Fruit fly (Drosophila melanogaster) whole organism, embryonic: Measurements from ENCODE around the gene CG16985.

ENCODE experiments used
- Adf1 ChIP-seq: fragments of 200-800 bp; sonication (Bioruptor generic); IDR thresholded peaks from 2 replicates; pipeline ENCODE4 v1.3.6; 2022; ENCODE audit warnings: missing biosample characterization, missing genetic modification characterization
- CG10543 ChIP-seq: fragments of 200-800 bp; sonication (Bioruptor generic); optimal IDR thresholded peaks from 3 replicates; lab custom pipeline; 2017; ENCODE audit warnings: missing biosample characterization, mild to moderate bottlenecking, missing genetic modification characterization, moderate library complexity
- CG10654 ChIP-seq: fragments of 200-800 bp; sonication (Bioruptor generic); optimal IDR thresholded peaks from 2 replicates; lab custom pipeline; 2016; ENCODE audit warnings: missing biosample characterization, missing genetic modification characterization
- CG10959 ChIP-seq: fragments of 200-800 bp; sonication (Bioruptor generic); IDR thresholded peaks from 2 replicates; pipeline ENCODE4 v1.3.6; 2022; ENCODE audit warnings: missing biosample characterization, missing genetic modification characterization
- CG11456 ChIP-seq: fragments of 200-800 bp; sonication (Bioruptor generic); IDR thresholded peaks from 3 replicates; pipeline ENCODE4 v1.3.6; 2022; ENCODE audit warnings: missing biosample characterization, missing genetic modification characterization
- CG12219 ChIP-seq: fragments of 200-800 bp; sonication (Bioruptor generic); optimal IDR thresholded peaks from 3 replicates; lab custom pipeline; 2018; ENCODE audit warnings: missing biosample characterization, mild to moderate bottlenecking, missing genetic modification characterization
- CG14050 ChIP-seq: fragments of 200-800 bp; sonication (Bioruptor generic); IDR thresholded peaks from 3 replicates; pipeline ENCODE4 v1.3.6; 2022; ENCODE audit warnings: missing biosample characterization, missing genetic modification characterization
- CG1832 ChIP-seq: fragments of 200-800 bp; sonication (Bioruptor generic); optimal IDR thresholded peaks from 2 replicates; lab custom pipeline; 2017; ENCODE audit warnings: missing biosample characterization, mild to moderate bottlenecking, missing genetic modification characterization, inconsistent platforms
- CG2116 ChIP-seq: fragments of 200-800 bp; sonication (Bioruptor generic); optimal IDR thresholded peaks from 3 replicates; lab custom pipeline; 2018; ENCODE audit warnings: missing biosample characterization, mild to moderate bottlenecking, missing genetic modification characterization
- CG3065 ChIP-seq: fragments of 200-800 bp; sonication (Bioruptor generic); optimal IDR thresholded peaks from 2 replicates; lab custom pipeline; 2016; ENCODE audit warnings: missing biosample characterization, missing genetic modification characterization
- CG3407 ChIP-seq: fragments of 200-800 bp; sonication (Bioruptor generic); optimal IDR thresholded peaks from 2 replicates; lab custom pipeline; 2018; ENCODE audit warnings: missing biosample characterization, mild to moderate bottlenecking, missing genetic modification characterization
- CG34224 ChIP-seq: fragments of 200-800 bp; sonication (Bioruptor generic); IDR thresholded peaks from 3 replicates; pipeline ENCODE4 v1.3.6; 2022; ENCODE audit warnings: missing biosample characterization, missing genetic modification characterization; ENCODE audit not compliant: partially characterized antibody
- CG43689 ChIP-seq: fragments of 200-800 bp; sonication (Bioruptor generic); IDR thresholded peaks from 2 replicates; pipeline ENCODE4 v1.3.6; 2022; ENCODE audit warnings: missing biosample characterization, missing genetic modification characterization
- CG5180 ChIP-seq: fragments of 200-800 bp; sonication (Bioruptor generic); optimal IDR thresholded peaks from 3 replicates; lab custom pipeline; 2017; ENCODE audit warnings: missing biosample characterization, missing genetic modification characterization, mild to moderate bottlenecking, moderate library complexity, missing genetic modification reagents
- CG6854 ChIP-seq: fragments of 200-800 bp; sonication (Bioruptor generic); optimal IDR thresholded peaks from 3 replicates; lab custom pipeline; 2017; ENCODE audit warnings: missing biosample characterization, mild to moderate bottlenecking, missing genetic modification characterization
- CG7786 ChIP-seq: fragments of 200-800 bp; sonication (Bioruptor generic); optimal IDR thresholded peaks from 2 replicates; lab custom pipeline; 2016; ENCODE audit warnings: missing biosample characterization, missing genetic modification characterization
- CG7928 ChIP-seq: fragments of 200-800 bp; sonication (Bioruptor generic); optimal IDR thresholded peaks from 2 replicates; lab custom pipeline; 2017; ENCODE audit warnings: missing biosample characterization, mild to moderate bottlenecking, missing genetic modification characterization
- CG8765 ChIP-seq: fragments of 200-800 bp; sonication (Bioruptor generic); IDR thresholded peaks from 2 replicates; pipeline ENCODE4 v1.3.6; 2022; ENCODE audit warnings: missing biosample characterization, missing genetic modification characterization
- Dip3 ChIP-seq: fragments of 200-800 bp; sonication (Bioruptor generic); optimal IDR thresholded peaks from 3 replicates; lab custom pipeline; 2016; ENCODE audit warnings: missing biosample characterization, missing genetic modification characterization
- Doc2 ChIP-seq: fragments of 200-800 bp; sonication (Bioruptor generic); IDR thresholded peaks from 2 replicates; pipeline ENCODE4 v1.3.6; 2022; ENCODE audit warnings: missing biosample characterization, missing genetic modification characterization
- Hand ChIP-seq: fragments of 200-800 bp; sonication (Bioruptor generic); optimal IDR thresholded peaks from 2 replicates; lab custom pipeline; 2017; ENCODE audit warnings: mild to moderate bottlenecking, missing biosample characterization, missing genetic modification reagents, missing genetic modification characterization
- Hmr ChIP-seq: fragments of 200-800 bp; sonication (Bioruptor generic); optimal IDR thresholded peaks from 3 replicates; lab custom pipeline; 2017; ENCODE audit warnings: mild to moderate bottlenecking, missing biosample characterization, missing genetic modification reagents, missing genetic modification characterization
- Hr3 ChIP-seq: fragments of 200-800 bp; sonication (Bioruptor generic); optimal IDR thresholded peaks from 3 replicates; lab custom pipeline; 2016; ENCODE audit warnings: missing biosample characterization, missing genetic modification characterization
- Hr78 ChIP-seq, 2 experiments: fragments of 200-800 bp in 1 of 2; fragments of >200 bp in 1 of 2; sonication (Bioruptor generic) in 1 of 2; optimal IDR thresholded peaks; 2 replicates each; lab custom pipeline; 2017 to 2019; ENCODE audit warnings: missing biosample characterization in 2 of 2, missing genetic modification characterization in 2 of 2, mild to moderate bottlenecking in 1 of 2, moderate library complexity in 1 of 2
- Lhr ChIP-seq: fragments of 200-800 bp; sonication (Bioruptor generic); optimal IDR thresholded peaks from 3 replicates; lab custom pipeline; 2017; ENCODE audit warnings: mild to moderate bottlenecking, missing biosample characterization, missing genetic modification reagents, missing genetic modification characterization
- MTF-1 ChIP-seq: fragments of 200-800 bp; sonication (Bioruptor generic); optimal IDR thresholded peaks from 2 replicates; lab custom pipeline; 2018; ENCODE audit warnings: missing biosample characterization, mild to moderate bottlenecking, missing genetic modification characterization, borderline replicate concordance
- Med ChIP-seq: fragments of 200-800 bp; sonication (Bioruptor generic); peaks from one replicate; lab custom pipeline; 2016; ENCODE audit warnings: missing biosample characterization, missing genetic modification characterization, mild to moderate bottlenecking, inconsistent platforms, moderate library complexity
- Meics ChIP-seq: fragments of 200-800 bp; sonication (Bioruptor generic); optimal IDR thresholded peaks from 2 replicates; lab custom pipeline; 2017; ENCODE audit warnings: missing biosample characterization, mild to moderate bottlenecking, missing genetic modification characterization
- Taf1 ChIP-seq: fragments of 200-800 bp; sonication (Bioruptor generic); IDR thresholded peaks from 2 replicates; pipeline ENCODE4 v1.3.6; 2022; ENCODE audit warnings: missing biosample characterization, missing genetic modification characterization
- croc ChIP-seq: fragments of 200-800 bp; sonication (Bioruptor generic); conservative IDR thresholded peaks from 3 replicates; pipeline ENCODE4 v1.3.6; 2022; ENCODE audit warnings: missing biosample characterization, missing genetic modification characterization
- cwo ChIP-seq: fragments of 200-800 bp; sonication (Bioruptor generic); optimal IDR thresholded peaks from 3 replicates; lab custom pipeline; 2017; ENCODE audit warnings: missing biosample characterization, missing genetic modification characterization, mild to moderate bottlenecking, moderate library complexity, missing genetic modification reagents
- da ChIP-seq: fragments of 200-800 bp; sonication (Bioruptor generic); optimal IDR thresholded peaks from 2 replicates; lab custom pipeline; 2016; ENCODE audit warnings: missing biosample characterization, missing genetic modification characterization
- dysf ChIP-seq: fragments of 200-800 bp; sonication (Bioruptor generic); IDR thresholded peaks from 3 replicates; pipeline ENCODE4 v1.3.6; 2022; ENCODE audit warnings: missing biosample characterization, missing genetic modification characterization
- eyg ChIP-seq: fragments of 200-800 bp; sonication (Bioruptor generic); optimal IDR thresholded peaks from 3 replicates; lab custom pipeline; 2016; ENCODE audit warnings: missing biosample characterization, missing genetic modification characterization
- fu2 ChIP-seq: fragments of 200-800 bp; sonication (Bioruptor generic); optimal IDR thresholded peaks from 2 replicates; lab custom pipeline; 2016; ENCODE audit warnings: missing biosample characterization, missing genetic modification characterization
- gcm2 ChIP-seq: fragments of 200-800 bp; sonication (Bioruptor generic); optimal IDR thresholded peaks from 2 replicates; lab custom pipeline; 2016; ENCODE audit warnings: missing biosample characterization, missing genetic modification characterization
- gt ChIP-seq: fragments of 200-800 bp; sonication (Bioruptor generic); IDR thresholded peaks from 2 replicates; pipeline ENCODE4 v1.3.6; 2022; ENCODE audit warnings: missing biosample characterization, missing genetic modification characterization
- hkb ChIP-seq, 2 experiments: fragments of 200-800 bp in 1 of 2; fragments of >200 bp in 1 of 2; sonication (Bioruptor generic) in 1 of 2; IDR thresholded peaks in 1 of 2; optimal IDR thresholded peaks in 1 of 2; 2 replicates each; pipeline versions ENCODE4 v1.3.6 to Lab custom; 2017 to 2022; ENCODE audit warnings: missing biosample characterization in 1 of 2, missing genetic modification characterization in 1 of 2
- kni ChIP-seq: fragments of 200-800 bp; sonication (Bioruptor generic); optimal IDR thresholded peaks from 3 replicates; lab custom pipeline; 2017; ENCODE audit warnings: mild to moderate bottlenecking, missing biosample characterization, missing genetic modification reagents, missing genetic modification characterization
- otp ChIP-seq: fragments of 200-800 bp; sonication (Bioruptor generic); IDR thresholded peaks from 3 replicates; pipeline ENCODE4, ENCODE4 v1.3.6; 2022; ENCODE audit warnings: missing biosample characterization, missing genetic modification characterization
- pzg ChIP-seq: fragments of 200-800 bp; sonication (Bioruptor generic); optimal IDR thresholded peaks from 3 replicates; lab custom pipeline; 2018; ENCODE audit warnings: missing biosample characterization, mild to moderate bottlenecking, missing genetic modification characterization, moderate library complexity
- seq ChIP-seq: fragments of 200-800 bp; sonication (Bioruptor generic); IDR thresholded peaks from 2 replicates; pipeline ENCODE4 v1.3.6; 2022; ENCODE audit warnings: missing biosample characterization, missing genetic modification characterization
- stwl ChIP-seq: fragments of 200-800 bp; sonication (Bioruptor generic); optimal IDR thresholded peaks from 3 replicates; lab custom pipeline; 2018; ENCODE audit warnings: missing biosample characterization, mild to moderate bottlenecking, missing genetic modification characterization, moderate library complexity
- twi ChIP-seq: fragments of 200-800 bp; optimal IDR thresholded peaks from 2 replicates; lab custom pipeline; 2019; ENCODE audit warnings: missing biosample characterization, mild to moderate bottlenecking, missing genetic modification characterization, moderate library complexity
- tx ChIP-seq: fragments of 200-800 bp; sonication (Bioruptor generic); optimal IDR thresholded peaks from 2 replicates; lab custom pipeline; 2016; ENCODE audit warnings: missing biosample characterization, missing genetic modification characterization
- z ChIP-seq: fragments of 200-800 bp; sonication (Bioruptor generic); IDR thresholded peaks from 3 replicates; pipeline ENCODE4 v1.3.6; 2022; ENCODE audit warnings: missing biosample characterization, missing genetic modification characterization
- zen2 ChIP-seq: fragments of 200-800 bp; sonication (Bioruptor generic); IDR thresholded peaks from 3 replicates; pipeline ENCODE4 v1.3.6; 2022; ENCODE audit warnings: missing biosample characterization, missing genetic modification characterization; ENCODE audit not compliant: partially characterized antibody

CG16985 gene

dm6 chr3L:2585794-2586741, 13.0 kb upstream of the CG16985 start, which contains the start of gene msn (continued):
- no peak; the same call in 2 of the 3 replicates for TF ChIP-seq otp (GFP tag; lab: Robert Waterston, UW)
- peak; percentile 69 for TF ChIP-seq CG10543 (GFP tag; lab: Kevin White, UChicago)
- TF ChIP-seq MTF-1 (GFP tag; lab: Kevin White, UChicago), result peak; percentile 24
- TF ChIP-seq Hand (GFP tag; lab: Kevin White, UChicago), result peak; percentile 66
- no peak for TF ChIP-seq cwo (GFP tag; lab: Kevin White, UChicago)
- TF ChIP-seq pzg (GFP tag; lab: Kevin White, UChicago), result peak; percentile 94
- TF ChIP-seq CG10654 (GFP tag; lab: Kevin White, UChicago), result peak; percentile 7
- peak; percentile 66 for TF ChIP-seq Adf1 (GFP tag; lab: Robert Waterston, UW)
- no peak for TF ChIP-seq CG7928 (GFP tag; lab: Kevin White, UChicago)
- peak; percentile 21; the same call in 1 of the 3 replicates for TF ChIP-seq zen2 (GFP tag; lab: Robert Waterston, UW)
- no peak for TF ChIP-seq eyg (GFP tag; lab: Kevin White, UChicago)
- TF ChIP-seq gcm2 (GFP tag; lab: Kevin White, UChicago), result no peak
- no peak for TF ChIP-seq CG14050
- TF ChIP-seq CG1832 (GFP tag; lab: Kevin White, UChicago), result peak; percentile 47
- no peak for TF ChIP-seq CG43689
- TF ChIP-seq hkb (optimal IDR thresholded peaks at IDR 0.05; lab: Kevin White, UChicago), result no peak
- TF ChIP-seq hkb (GFP tag; IDR thresholded peaks at IDR 0.05; lab: Robert Waterston, UW), result peak; percentile 7; the same call in 1 of the 2 replicates
- no peak; the same call in 1 of the 2 replicates for TF ChIP-seq seq (GFP tag; lab: Robert Waterston, UW)
- peak; percentile 60 for TF ChIP-seq CG6854 (GFP tag; lab: Kevin White, UChicago)
- TF ChIP-seq CG3065 (GFP tag; lab: Kevin White, UChicago), result no peak
- TF ChIP-seq Hr78 (GFP tag; optimal IDR thresholded peaks at IDR 0.05; lab: Kevin White, UChicago), result peak in 1 of 2 experiments; percentile 46
- peak; percentile 3 for TF ChIP-seq fu2 (GFP tag; lab: Kevin White, UChicago)
- TF ChIP-seq CG8765, result no peak
- no peak for TF ChIP-seq z (GFP tag; lab: Robert Waterston, UW)
- no peak for TF ChIP-seq Taf1 (GFP tag; lab: Robert Waterston, UW)
- peak; percentile 38 for TF ChIP-seq Lhr
- TF ChIP-seq Med (GFP tag; lab: Kevin White, UChicago), result peak; percentile 88
- TF ChIP-seq tx (GFP tag; lab: Kevin White, UChicago), result no peak
- TF ChIP-seq da (GFP tag; lab: Kevin White, UChicago), result no peak
- peak; percentile 40 for TF ChIP-seq kni
- 0 out of 3 replicates have a peak, but pooled peaks have one; percentile 37 for TF ChIP-seq CG11456 (GFP tag; lab: Robert Waterston, UW)
- peak; percentile 25; the same call in 1 of the 3 replicates for TF ChIP-seq dysf (GFP tag; lab: Robert Waterston, UW)
- TF ChIP-seq CG12219 (GFP tag; lab: Kevin White, UChicago), result no peak
- TF ChIP-seq Meics (GFP tag; lab: Kevin White, UChicago), result no peak
- TF ChIP-seq CG3407 (GFP tag; lab: Kevin White, UChicago), result no peak
- TF ChIP-seq croc, result no peak
- peak; percentile 59 for TF ChIP-seq stwl (tag; lab: Kevin White, UChicago)
- TF ChIP-seq CG5180, result no peak
- no peak for TF ChIP-seq CG7786
- TF ChIP-seq CG2116 (GFP tag; lab: Kevin White, UChicago), result peak; percentile 55
- TF ChIP-seq CG34224 (GFP tag; lab: Robert Waterston, UW), result peak; percentile 44; the same call in 2 of the 3 replicates
- TF ChIP-seq CG10959, result no peak
- TF ChIP-seq Hmr (GFP tag; lab: Kevin White, UChicago), result peak; percentile 55
- TF ChIP-seq twi (tag; lab: Kevin White, UChicago), result no peak
- no peak for TF ChIP-seq Doc2
- TF ChIP-seq Hr3 (GFP tag; lab: Kevin White, UChicago), result no peak
- peak; percentile 4 for TF ChIP-seq Dip3 (GFP tag; lab: Kevin White, UChicago)
- no peak for TF ChIP-seq gt (GFP tag; lab: Robert Waterston, UW)
